Fruit fly (Drosophila melanogaster) whole organism, larva: Measurements from ENCODE around the gene to.
A peak's percentile ranks its signal among the peaks of the same experiment; 100 is the strongest.

Source experiments
- noc ChIP-seq: fragments of 200-800 bp; sonication (Bioruptor generic); optimal IDR thresholded peaks from 3 replicates; lab custom pipeline; 2019; ENCODE audit warnings: missing biosample characterization, mild to moderate bottlenecking, missing genetic modification characterization, moderate library complexity

to gene

DNA sequence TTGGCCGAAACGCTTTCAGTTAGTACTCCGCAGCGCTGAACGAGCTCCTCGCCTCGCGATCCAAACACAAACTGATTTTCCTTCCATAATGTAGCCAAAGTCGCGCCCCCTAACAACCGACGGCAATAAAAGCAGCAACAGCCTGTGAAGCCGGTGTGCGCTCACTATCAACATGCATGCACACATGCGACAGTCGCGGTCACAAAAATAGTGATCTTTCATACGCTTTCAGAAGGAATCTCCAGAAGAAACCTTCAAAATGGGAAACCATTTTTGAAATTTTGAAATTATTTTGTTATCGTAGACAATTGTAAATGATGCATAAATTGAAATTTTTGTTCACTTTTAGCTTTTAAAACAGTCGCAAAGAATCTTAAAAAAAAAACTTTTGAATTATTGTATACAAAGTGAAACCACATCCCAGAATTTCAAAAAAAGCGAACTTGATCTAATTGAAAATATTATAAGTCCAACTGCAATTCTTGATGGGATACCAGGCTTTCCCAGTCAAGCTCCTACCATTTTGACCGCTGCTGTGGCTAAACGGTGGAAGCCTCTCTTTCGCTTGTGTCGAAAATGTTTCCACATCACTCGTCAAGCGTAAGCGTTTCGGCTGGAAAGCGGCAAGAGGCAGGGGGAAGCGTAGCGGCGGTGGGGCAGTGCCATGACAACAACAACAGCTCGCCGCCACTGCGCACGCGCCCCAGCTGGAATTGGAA is 7.5 kb upstream of the to start, which contains the start of gene Cad96Cb:
Gene Cad96Cb (minus strand): TSS at position 51 of the 719 bp plus-strand sequence.
- TF ChIP-seq noc (tag; lab: Kevin White, UChicago) = no peak

DNA sequence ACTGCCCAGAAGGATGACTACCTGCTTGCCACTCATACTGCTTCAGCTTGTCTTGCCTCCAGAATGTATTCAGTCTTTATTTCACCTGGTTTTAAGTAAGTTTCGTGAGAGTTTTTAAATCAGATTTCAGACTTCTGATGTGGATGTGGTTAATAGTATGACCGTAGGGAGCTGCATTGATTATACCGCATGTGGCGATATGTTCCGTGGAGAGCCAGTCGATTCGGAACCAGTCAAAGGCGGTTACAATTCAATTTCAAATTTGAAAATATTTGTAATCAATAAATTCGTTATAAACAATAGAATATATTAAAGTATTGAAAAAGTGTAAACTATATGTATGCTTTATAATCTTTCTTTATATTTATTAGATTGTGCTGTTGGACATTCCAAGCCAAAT is 4.6 kb upstream of the to start, which contains the start of gene Sil1:
Gene Sil1 (minus strand): TSS at position 168 of the 400 bp plus-strand sequence.
- no peak for TF ChIP-seq noc (tag; lab: Kevin White, UChicago)

DNA sequence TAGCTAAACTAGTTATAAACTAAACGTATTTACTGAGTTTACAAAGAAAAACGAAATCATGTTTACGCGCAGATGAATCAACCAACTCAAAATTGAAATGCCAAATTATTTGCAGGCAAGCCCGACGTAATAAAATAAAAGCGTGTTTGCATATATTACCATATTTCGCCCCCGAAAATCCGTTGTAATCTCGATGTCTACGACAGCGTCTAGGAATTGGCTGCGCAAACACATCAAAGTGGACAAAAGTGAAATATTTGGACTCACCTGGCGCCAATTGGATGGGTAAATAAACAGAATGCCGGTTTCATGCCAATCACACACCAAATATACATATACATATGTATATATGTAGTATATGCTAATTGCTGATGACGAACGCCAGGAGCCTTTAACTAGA is 3.9 kb upstream of the to start:
- TF ChIP-seq noc (tag; lab: Kevin White, UChicago) = no peak

DNA sequence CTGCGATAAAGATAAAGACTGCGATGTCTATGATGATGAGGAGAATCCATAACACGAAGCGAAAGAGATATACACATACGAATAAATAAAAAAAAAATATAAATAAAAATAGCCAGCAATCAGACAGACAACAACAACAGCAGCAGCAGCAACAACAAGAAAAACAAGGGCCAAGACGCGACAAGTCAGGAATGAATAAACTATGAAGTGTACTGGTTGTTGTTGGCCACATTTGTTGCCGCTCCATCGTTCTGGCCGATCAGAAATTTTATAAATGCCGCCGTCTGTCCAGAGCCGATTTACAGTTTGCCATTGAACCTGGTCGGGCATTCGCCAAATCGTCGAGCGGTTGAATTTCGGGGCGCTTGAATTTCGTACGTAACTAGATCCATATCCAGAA is 2.7 kb upstream of the to start, which contains the start of gene Jhbp7:
Gene Jhbp7 (plus strand): TSS at position 301 of the 400 bp plus-strand sequence.
- no peak for TF ChIP-seq noc (tag; lab: Kevin White, UChicago)

DNA sequence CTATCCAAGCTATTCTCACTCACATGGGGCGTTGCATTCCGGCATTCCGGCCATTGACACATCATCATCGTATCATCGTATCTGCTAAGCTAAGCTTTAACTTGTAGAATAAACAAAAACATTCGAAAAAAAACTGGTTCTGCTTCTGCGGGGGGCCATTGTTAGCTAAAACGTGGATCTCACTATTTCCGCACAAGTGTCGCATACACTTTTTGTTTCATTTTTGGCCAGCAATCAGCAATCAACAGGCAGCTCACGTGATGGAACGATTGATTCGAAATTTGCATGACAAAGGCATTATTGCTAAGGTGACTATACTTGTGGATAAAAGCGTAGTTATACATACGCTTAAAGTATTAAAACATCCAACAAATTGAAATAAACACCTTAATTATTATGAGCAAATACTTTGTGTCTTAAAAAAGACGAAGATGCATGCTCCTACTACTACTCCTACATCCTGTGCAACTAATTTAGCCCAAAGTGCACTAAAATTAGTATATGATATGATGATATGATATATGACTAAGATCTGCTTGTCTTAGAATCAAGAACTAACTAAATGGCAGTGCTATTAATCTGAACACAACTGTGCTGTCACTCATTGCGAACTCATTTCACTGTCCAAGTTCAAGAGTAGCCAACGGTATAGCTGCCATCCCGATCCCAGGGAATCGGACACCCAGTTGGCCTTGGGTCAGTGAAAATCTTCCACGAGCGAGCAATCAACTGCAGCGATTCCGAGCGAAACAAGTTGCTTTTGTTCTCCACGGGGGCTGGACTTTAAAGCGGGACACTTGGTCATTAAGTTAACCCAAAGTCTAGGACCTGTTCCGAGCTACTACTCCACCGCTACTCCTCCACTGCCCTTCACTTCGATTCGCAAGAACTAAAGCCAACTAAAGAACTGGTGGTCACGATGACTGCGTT is 944 bp upstream of the to start:
- TF ChIP-seq noc (tag; lab: Kevin White, UChicago) = no peak

DNA sequence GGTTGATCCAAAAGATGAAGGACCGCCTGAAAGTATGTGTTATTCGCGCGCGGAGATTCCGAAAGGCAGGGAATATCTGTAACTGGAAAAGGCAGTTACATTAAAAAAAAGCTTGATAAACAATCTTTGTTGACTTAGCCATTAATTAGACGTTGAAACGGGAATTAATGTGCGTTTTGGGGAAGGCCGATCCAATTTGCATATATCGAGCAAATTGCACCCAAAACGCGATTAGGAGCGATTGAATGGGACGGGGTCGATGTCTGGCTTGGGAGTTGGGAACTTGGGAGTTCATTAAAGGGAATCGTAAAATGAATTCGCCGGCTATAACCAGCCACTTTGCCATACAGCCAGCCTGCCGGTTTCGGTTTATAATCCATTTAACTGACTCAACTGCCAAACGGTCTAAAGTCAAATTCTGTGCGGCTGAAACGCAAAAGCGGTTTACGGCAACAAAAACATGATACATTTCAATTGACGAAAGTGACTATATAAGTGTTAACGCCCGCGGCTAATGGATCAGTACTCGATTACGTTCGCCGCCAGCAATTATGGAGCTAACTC is 1.6 kb downstream of the to start, which contains the start of gene CG11854:
Gene CG11854 (plus strand): TSS at position 514 of the 564 bp plus-strand sequence.
- no peak for TF ChIP-seq noc (tag; lab: Kevin White, UChicago)

DNA sequence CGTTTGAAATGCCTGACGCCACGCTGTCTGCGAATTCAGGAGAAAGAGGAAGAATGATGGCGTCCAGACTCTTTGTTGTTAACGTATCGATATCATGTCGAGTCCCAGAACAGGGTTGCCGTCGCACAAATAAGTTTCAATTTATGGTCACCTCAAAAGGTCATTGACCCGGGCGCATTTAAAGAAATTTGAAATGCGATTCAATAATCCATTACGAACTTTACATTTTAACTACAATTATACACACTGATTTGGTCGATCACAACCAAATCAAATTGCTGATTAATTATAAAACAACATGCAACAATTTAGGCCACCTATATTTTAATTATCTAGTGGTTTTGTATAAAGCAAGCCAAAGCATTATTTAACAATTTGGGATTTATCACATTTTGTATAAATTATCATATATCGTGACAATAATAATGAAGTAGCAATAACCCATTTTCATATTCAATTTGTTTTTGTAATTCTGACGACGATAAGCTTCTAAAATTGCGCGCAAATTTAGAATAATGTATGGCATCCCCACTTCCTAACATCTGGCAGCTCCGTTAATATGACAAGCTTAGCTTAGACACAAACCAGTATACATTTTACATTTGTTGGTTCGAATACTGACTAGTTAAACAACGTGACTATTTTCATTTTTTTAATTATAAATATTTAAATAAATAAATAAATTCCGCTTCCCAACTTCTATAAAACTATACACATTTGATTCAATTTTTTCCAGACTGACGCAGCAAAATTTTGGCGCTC is 5.3 kb downstream of the to start, which contains the start of gene bam:
Gene bam (minus strand): TSS at position 58 of the 762 bp plus-strand sequence.
- TF ChIP-seq noc (tag; lab: Kevin White, UChicago) = no peak

DNA sequence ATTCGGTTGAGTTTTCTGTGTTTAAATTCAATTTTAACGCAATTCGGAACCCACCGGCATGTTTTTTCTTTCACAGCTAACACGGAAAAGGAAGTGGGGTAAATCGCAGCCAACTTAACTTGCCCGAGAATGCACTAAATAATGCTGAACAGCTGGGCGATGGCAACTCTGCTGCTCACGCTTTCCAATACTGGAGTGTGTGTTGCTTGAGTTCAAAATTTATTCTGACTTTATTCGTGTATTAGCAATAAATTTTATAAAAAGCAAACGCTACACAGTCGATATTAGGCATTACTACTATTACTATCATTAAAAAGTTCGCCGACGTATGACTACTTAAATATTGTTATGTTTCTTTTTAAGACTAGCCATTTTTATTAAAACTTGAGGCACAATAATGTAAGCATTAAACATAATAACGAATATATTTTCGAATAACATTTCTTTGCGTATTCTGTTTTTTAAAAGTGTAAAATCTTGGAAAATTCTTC is 7.4 kb downstream of the to start, which contains the start of the genes RpS27 and Nup37:
Gene RpS27 (minus strand): TSS at position 136 of the 491 bp plus-strand sequence.
Gene Nup37 (plus strand): TSS at position 280 of the 491 bp plus-strand sequence.
- peak; percentile 86 for TF ChIP-seq noc (tag; lab: Kevin White, UChicago)

DNA sequence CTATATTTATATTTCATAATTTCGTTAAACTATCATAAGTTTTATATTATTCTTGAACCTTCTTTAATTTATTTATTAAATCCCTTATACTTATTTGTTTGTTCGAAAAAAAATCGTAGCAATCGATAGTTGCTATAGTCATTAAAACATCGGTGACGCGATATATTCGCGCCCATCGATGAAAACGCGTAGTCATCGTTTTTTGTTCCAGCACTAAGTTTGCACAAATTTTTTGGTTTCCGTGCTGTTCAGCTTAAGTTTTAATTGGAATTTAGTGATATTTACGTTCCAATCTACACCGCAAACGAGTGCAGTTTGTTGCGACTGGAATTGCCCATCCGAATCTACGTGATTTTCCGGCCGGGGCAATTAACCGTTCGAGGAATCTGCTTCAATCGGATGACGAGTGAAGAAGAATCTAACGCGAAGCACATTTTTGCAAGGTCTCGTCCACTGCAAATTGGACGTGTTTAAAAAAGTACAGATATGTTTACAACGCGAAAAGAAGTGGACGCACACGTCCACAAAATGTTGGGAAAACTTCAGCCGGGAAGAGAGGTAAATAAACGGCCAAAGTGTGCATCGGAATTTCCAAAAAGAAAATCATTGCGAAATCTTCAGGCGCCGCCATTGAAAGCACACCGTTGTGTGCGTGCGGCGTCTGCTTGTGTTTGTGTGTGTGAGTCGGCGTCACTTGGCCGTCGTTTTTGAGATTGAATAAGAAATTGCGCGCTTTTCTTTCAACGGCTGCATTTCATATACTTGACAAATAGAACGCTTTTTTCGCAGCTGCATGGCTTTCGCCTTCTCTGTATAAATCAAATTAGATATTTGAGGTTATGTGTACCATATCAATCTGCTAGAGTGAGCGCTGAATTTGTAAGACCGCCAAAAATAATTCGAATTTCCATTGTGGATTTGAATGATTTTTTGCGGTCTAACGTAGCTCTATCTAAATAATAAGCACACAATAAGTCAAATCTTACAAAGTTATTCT is 9.5 kb downstream of the to start, which contains the start of gene Nup358:
Gene Nup358 (plus strand): TSS at position 204 of the 997 bp plus-strand sequence.
- no peak for TF ChIP-seq noc (tag; lab: Kevin White, UChicago)

DNA sequence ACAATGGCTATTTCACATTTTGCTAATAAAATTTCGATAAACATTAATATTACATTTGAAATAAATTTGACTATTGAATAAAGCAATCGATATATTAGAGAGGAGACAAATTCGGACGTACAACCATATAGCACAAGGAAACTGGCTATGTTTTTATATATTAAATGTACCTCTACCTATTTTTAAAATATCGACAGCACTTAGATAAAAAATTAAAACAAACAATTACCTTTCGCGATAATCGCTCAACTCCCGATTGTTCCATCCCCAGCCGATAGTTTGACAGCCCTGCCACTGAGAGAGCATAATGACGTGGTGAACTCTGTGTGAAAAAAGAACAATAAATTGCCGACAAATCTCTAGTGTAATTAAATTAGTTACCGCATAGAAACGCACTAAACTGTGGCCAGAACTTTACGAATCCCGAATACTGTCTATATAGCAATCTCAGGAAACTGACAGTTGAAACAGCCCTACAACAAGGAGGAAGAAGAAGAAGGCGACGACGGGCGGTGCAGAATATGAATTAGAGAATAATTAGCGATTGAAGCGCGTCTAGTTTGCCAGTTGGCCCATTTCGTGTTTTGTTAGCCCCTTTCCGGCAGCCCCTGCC is 18.8 kb downstream of the to start, which contains the start of gene CG11857:
Gene CG11857 (plus strand): TSS at position 271 of the 613 bp plus-strand sequence.
- peak; percentile 95 for TF ChIP-seq noc (tag; lab: Kevin White, UChicago)

DNA sequence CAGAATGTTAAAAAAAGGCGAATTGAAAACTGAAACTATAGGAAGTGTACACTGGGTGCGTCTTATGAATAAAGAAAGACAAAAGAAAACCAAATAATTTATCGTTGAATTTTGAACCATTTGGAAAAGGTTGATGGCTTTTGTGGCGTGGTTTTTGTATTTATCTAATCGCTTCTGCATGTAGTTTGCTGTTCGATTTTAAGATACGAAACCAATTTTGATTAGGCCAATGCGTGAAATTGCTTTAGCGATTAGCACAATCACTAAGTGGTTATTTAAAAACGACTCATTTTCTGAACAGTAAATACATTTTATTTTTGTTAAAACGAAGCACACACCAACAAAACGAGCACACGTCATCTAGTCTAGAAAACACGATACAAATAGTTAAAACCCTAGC is 20.7 kb downstream of the to start:
- no peak for TF ChIP-seq noc (tag; lab: Kevin White, UChicago)

DNA sequence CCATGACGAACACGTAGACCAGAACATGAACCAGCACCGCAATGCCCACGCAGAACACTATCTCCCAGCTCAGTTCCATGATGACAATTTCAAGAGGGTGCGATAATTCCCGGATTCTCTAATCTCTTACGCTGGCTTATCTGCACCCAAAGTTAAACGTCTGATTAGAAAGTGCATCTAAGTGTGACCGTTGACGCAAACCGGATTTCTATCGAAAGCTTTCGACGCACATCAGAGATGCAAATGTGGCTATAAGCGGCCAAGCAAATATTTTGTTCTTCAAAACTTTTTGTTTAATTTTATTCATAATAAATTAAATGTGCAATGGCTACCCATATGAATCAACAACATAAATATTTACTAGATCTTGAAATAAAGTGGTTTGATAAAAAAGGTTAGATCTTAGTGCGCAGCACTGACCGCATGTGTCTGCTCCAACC is 22.4 kb downstream of the to start, which contains the start of the genes Kdsr and CG11858:
Gene Kdsr (minus strand): TSS at position 177 of the 440 bp plus-strand sequence.
Gene CG11858 (plus strand): TSS at position 420 of the 440 bp plus-strand sequence.
- peak; percentile 79 for TF ChIP-seq noc (tag; lab: Kevin White, UChicago)
